Fruit fly (Drosophila melanogaster): ENCODE results near the gene HDAC11.
A peak's percentile ranks its signal among the peaks of the same experiment; 100 is the strongest.

The HDAC11 gene

dm6 chr3R:24813637-24814301, 42.3 kb downstream of the HDAC11 start, which contains the start of the genes lili and CG34150 (continued):
- TF ChIP-seq CG11695 (GFP tag; IDR thresholded peaks at IDR 0.05) (no peak), dan (GFP tag; IDR thresholded peaks at IDR 0.05) (no peak), danr (GFP tag; IDR thresholded peaks at IDR 0.05) (no peak), ab (GFP tag; optimal IDR thresholded peaks at IDR 0.05) (no peak), tna (GFP tag; IDR thresholded peaks at IDR 0.05; ENCODE audit: partially characterized antibody) (peak; percentile 16; the same call in 1 of the 2 replicates), CG14965 (GFP tag; optimal IDR thresholded peaks at IDR 0.05; ENCODE audit: borderline replicate concordance) (no peak), Mrtf (GFP tag; IDR thresholded peaks at IDR 0.05) (0 out of 3 replicates have a peak, but pooled peaks have one; percentile 45), abd-A (tag; optimal IDR thresholded peaks at IDR 0.05) (no peak), CG12769 (tag; optimal IDR thresholded peaks at IDR 0.05) (no peak), Lhr (GFP tag; optimal IDR thresholded peaks at IDR 0.05) (peak; percentile 58), fd3F (GFP tag; optimal IDR thresholded peaks at IDR 0.05) (peak; percentile 67), CG8478 (optimal IDR thresholded peaks at IDR 0.05) (no peak), Opbp (GFP tag; IDR thresholded peaks at IDR 0.05; ENCODE audit: partially characterized antibody) (peak; percentile 71; the same call in 2 of the 3 replicates), CG4328 (GFP tag; optimal IDR thresholded peaks at IDR 0.05) (peak; percentile 65), inv (GFP tag; IDR thresholded peaks at IDR 0.05; ENCODE audit: partially characterized antibody) (peak; percentile 73), Dll (GFP tag; IDR thresholded peaks at IDR 0.05; ENCODE audit: partially characterized antibody) (peak; percentile 88), gfzf (GFP tag; optimal IDR thresholded peaks at IDR 0.05) (peak; percentile 35), Ptx1 (GFP tag; IDR thresholded peaks at IDR 0.05) (peak; percentile 81), Hr78 (GFP tag; optimal IDR thresholded peaks at IDR 0.05) (no peak), fd96Cb (tag; optimal IDR thresholded peaks at IDR 0.05) (peak; percentile 36), CG13894 (tag; optimal IDR thresholded peaks at IDR 0.05) (peak; percentile 80), pros (GFP tag; optimal IDR thresholded peaks at IDR 0.05) (no peak), cad (GFP tag; optimal IDR thresholded peaks at IDR 0.05) (no peak), CG12391 (tag; optimal IDR thresholded peaks at IDR 0.05) (peak; percentile 93), z (GFP tag; IDR thresholded peaks at IDR 0.05) (no peak), vfl (GFP tag; optimal IDR thresholded peaks at IDR 0.05) (peak; percentile 73), lbe (GFP tag; optimal IDR thresholded peaks at IDR 0.05) (peak; percentile 32), crp (GFP tag; optimal IDR thresholded peaks at IDR 0.05) (peak; percentile 78 to 94), CG3847 (GFP tag; IDR thresholded peaks at IDR 0.05) (peak; percentile 89), Side (GFP tag; optimal IDR thresholded peaks at IDR 0.05) (peak; percentile 55), ara (GFP tag; IDR thresholded peaks at IDR 0.05) (peak; percentile 46; the same call in 1 of the 2 replicates), Sox102F (GFP tag; optimal IDR thresholded peaks at IDR 0.05) (no peak), Dip3 (GFP tag; optimal IDR thresholded peaks at IDR 0.05) (peak; percentile 65), rib (GFP tag; IDR thresholded peaks at IDR 0.05) (no peak), Sry-δ (GFP tag; optimal IDR thresholded peaks at IDR 0.05) (peak; percentile 95), Awh (GFP tag; IDR thresholded peaks at IDR 0.05) (peak; percentile 68; the same call in 1 of the 2 replicates), h (optimal IDR thresholded peaks at IDR 0.05) (no peak), ash1 (GFP tag; optimal IDR thresholded peaks at IDR 0.05) (no peak), so (GFP tag; IDR thresholded peaks at IDR 0.05) (no peak), CG13123 (GFP tag; optimal IDR thresholded peaks at IDR 0.05) (peak; percentile 58), CG15011 (GFP tag; optimal IDR thresholded peaks at IDR 0.05) (no peak), CG17568 (GFP tag; optimal IDR thresholded peaks at IDR 0.05) (no peak), bab2 (GFP tag; optimal IDR thresholded peaks at IDR 0.05) (peak; percentile 76), salm (tag; optimal IDR thresholded peaks at IDR 0.05) (no peak), pfk (GFP tag; optimal IDR thresholded peaks at IDR 0.05) (no peak), gce (GFP tag; IDR thresholded peaks at IDR 0.05) (no peak), CG1647 (GFP tag; optimal IDR thresholded peaks at IDR 0.05) (peak; percentile 64), lola (GFP tag; optimal IDR thresholded peaks at IDR 0.05) (peak in 1 of 3 experiments; percentile 74), Ravus (GFP tag; IDR thresholded peaks at IDR 0.05) (no peak)
